Worm (Caenorhabditis elegans): Measurements from ENCODE around the gene srbc-39.

The srbc-39 gene

DNA sequence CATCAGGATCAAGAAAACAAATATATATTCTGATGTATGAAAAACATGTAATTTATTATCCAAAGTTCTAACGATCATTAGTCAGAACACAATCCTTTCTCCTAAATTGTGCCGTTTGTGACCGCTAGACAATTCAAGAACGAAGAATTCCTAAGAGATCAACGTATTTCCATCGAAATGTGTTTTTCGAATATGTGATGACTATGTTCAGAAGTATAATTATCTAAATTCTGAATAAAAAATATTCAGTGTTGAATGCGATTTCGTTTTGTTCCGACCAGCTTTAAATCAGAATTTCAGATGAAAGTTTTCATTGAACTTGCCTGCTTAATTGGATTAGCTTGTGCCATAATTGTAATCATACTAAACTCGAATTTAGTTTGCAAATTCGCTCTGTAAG lies 6.6 kb upstream of the srbc-39 start, which contains the start of gene srbc-37:
Gene srbc-37 (plus strand): TSS at position 301 of the 400 bp plus-strand sequence.
- no peak for TF ChIP-seq cog-1 (tag; optimal IDR thresholded peaks at IDR 0.05)
- no peak for TF ChIP-seq med-1 (GFP tag; optimal IDR thresholded peaks at IDR 0.05; ENCODE audit: insufficient read depth)
- no peak for TF ChIP-seq ref-1 (GFP tag; conservative IDR thresholded peaks at IDR 0.05)

DNA sequence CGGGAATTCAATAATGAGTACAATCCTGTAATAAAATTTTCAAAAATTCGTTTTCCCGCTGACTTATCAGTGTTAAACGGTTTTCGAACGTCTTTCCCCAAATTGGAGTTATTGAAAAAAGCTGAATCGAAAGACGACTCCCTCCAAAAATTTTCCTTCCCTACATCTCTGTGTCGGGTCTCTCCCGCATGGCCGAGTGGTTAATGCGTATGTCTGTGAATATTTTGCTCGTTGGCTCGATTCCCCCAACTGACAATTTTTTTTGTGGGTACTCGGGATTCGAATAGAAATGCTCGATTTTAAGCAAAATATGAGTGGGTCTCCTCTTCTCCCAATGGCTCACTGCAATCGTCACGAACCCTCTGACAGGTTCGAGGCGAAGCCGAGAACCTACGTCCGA lies 2.5 kb upstream of the srbc-39 start:
- peak; percentile 66; the same call in 1 of the 2 replicates for TF ChIP-seq flt-1 (GFP tag; IDR thresholded peaks at IDR 0.05)
- TF ChIP-seq ref-1 (GFP tag; conservative IDR thresholded peaks at IDR 0.05) = peak; percentile 69
- TF ChIP-seq ztf-23 (GFP tag; IDR thresholded peaks at IDR 0.05) = peak; percentile 68; the same call in 1 of the 2 replicates

DNA sequence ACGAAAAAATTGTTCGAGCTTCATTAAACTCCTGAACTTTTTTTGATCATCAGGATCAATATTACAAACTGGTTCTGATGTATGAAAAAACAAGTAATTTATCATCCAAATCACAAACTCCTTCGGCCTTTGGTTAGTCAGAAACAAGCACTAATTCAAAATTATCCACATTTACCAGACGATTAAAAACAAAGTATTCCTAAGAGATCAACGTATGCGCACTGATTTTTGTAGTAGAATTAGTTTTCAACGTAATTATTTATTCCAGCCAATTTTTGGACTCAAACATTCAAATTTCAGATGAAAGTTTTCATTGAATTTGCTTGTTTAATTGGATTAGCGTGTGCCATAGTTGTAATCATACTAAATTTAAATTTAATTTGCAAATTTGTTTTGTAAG lies 2.0 kb upstream of the srbc-39 start, which contains the start of gene srbc-38:
Gene srbc-38 (plus strand): TSS at position 301 of the 400 bp plus-strand sequence.
- TF ChIP-seq klf-2 (GFP tag; conservative IDR thresholded peaks at IDR 0.05) (no peak), med-1 (GFP tag; optimal IDR thresholded peaks at IDR 0.05; ENCODE audit: insufficient read depth) (no peak), T22C8.4 (GFP tag; IDR thresholded peaks at IDR 0.05) (no peak), flt-1 (GFP tag; IDR thresholded peaks at IDR 0.05) (no peak), cog-1 (tag; optimal IDR thresholded peaks at IDR 0.05) (no peak), ref-1 (GFP tag; conservative IDR thresholded peaks at IDR 0.05) (no peak), tab-1 (GFP tag; IDR thresholded peaks at IDR 0.05) (no peak), ztf-29 (GFP tag; IDR thresholded peaks at IDR 0.05) (no peak), ztf-23 (GFP tag; IDR thresholded peaks at IDR 0.05) (no peak)

DNA sequence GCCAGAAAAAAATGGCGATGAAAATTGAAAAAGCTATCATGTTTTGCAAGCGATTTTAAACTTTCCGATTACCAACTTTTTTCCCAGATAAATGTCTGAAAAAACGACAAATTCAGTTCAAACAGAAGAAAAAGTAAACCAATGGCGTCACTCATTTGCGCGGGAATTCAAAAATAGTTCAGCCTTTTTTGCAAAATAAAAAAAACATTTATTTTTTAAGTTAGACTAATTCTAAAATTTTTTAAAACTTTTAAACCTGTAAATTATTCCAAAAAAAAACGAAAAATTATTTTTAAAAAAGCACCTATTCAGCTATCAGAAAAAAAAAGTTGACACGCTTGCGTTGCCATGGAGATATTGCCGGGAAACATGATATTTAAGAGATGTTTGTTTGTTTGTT lies 4.0 kb downstream of the srbc-39 start, which contains the start of gene cyp-33C11:
Gene cyp-33C11 (minus strand): TSS at position 101 of the 400 bp plus-strand sequence.
- TF ChIP-seq ref-1 (GFP tag; conservative IDR thresholded peaks at IDR 0.05) = no peak
- TF ChIP-seq klf-2 (GFP tag; conservative IDR thresholded peaks at IDR 0.05) = no peak
- TF ChIP-seq cog-1 (tag; optimal IDR thresholded peaks at IDR 0.05) = no peak
- no peak for TF ChIP-seq flt-1 (GFP tag; IDR thresholded peaks at IDR 0.05)
- no peak for TF ChIP-seq med-1 (GFP tag; optimal IDR thresholded peaks at IDR 0.05; ENCODE audit: insufficient read depth)
- no peak for TF ChIP-seq tab-1 (GFP tag; IDR thresholded peaks at IDR 0.05)
- no peak for TF ChIP-seq T22C8.4 (GFP tag; IDR thresholded peaks at IDR 0.05)
- no peak for TF ChIP-seq ztf-23 (GFP tag; IDR thresholded peaks at IDR 0.05)
- TF ChIP-seq ztf-29 (GFP tag; IDR thresholded peaks at IDR 0.05) = no peak

DNA sequence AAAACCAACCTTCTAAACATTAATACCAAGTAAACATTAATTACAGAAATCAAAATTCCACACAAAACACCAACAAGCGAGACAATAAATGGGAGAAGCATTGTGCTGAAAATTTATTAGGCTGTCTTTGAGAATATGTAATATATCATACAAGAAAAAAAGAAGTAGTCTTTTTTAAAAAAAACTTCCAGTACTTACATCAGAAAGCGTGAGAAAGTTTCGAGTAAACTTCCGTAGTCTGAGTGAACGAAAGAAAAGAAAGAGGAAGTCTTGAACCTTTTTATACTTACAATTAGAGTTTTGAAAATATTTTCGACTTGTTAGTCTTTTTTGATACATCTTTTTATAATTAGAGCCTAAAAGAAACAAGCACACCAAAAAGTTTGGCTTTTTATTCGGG lies 10.8 kb downstream of the srbc-39 start, which contains the start of gene srbc-40:
Gene srbc-40 (minus strand): TSS at position 101 of the 400 bp plus-strand sequence.
- TF ChIP-seq T22C8.4 (GFP tag; IDR thresholded peaks at IDR 0.05) = no peak

DNA sequence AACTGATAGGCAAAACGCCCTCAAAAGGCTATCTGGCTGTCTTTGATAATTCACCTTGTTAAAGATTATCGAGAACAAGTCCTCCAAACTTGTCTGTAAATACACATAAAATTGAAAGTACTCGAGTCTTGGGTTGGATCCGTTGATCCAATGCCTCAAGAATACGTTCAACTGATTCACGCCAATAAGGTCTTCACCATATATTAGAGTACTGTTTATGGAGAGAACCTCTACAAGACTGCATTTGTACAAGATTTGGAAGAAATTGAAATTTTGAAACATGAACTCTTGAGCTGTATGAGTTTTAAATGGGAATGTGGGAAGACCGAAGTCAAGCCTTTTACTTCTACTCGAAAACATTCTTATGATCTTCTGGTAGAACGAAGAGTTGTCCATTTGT lies 14.0 kb downstream of the srbc-39 start:
- TF ChIP-seq ref-1 (GFP tag; conservative IDR thresholded peaks at IDR 0.05) = no peak
- TF ChIP-seq klf-2 (GFP tag; conservative IDR thresholded peaks at IDR 0.05) = no peak
- no peak for TF ChIP-seq ztf-23 (GFP tag; IDR thresholded peaks at IDR 0.05)
- no peak for TF ChIP-seq cog-1 (tag; optimal IDR thresholded peaks at IDR 0.05)

DNA sequence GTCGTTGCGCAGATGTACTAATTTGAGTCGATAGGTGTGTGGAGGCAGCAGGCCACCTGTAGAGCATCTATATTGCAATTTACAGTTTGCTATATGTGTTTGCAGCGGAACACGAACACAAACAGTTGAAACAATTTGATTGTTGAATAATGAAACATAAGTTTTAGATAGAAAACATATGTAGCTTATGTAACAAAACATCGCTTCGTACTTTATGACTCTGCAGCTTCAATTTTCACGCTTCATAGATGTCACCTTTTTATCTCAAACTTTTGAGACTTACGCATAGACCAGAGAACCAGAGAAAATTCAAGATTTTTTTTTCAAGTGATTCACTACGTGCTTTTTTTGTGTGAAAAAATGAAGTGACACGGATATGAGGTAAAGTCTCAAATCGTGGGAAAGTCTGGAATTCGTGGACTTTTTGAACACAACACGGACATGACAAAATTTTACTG lies 15.0 kb downstream of the srbc-39 start, which contains the start of gene fbxb-72:
Gene fbxb-72 (minus strand): TSS at position 58 of the 458 bp plus-strand sequence.
- TF ChIP-seq ztf-29 (GFP tag; IDR thresholded peaks at IDR 0.05) = no peak
- peak; percentile 51; the same call in 1 of the 2 replicates for TF ChIP-seq flt-1 (GFP tag; IDR thresholded peaks at IDR 0.05)

DNA sequence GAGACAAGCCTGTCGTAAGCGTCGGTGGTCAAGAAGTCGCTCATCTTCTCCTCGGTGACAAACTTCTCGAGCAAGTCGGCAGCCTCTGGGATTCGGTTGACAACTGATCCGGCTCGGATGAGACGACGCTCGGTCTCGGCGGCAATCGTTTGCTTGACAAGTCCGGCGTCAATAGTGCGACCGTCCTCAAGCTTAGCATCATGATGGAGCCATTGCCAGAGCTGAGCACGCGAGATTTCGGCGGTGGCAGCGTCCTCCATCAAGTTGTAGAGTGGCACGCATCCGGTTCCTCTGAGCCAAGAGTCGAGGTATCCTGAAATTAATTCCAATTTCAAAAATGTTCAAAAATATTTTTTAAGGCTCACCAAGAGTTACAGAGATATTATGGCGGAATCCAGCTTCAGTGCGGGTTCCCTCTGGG lies 15.6 kb downstream of the srbc-39 start:
- TF ChIP-seq T22C8.4 (GFP tag; IDR thresholded peaks at IDR 0.05) = no peak
- no peak for TF ChIP-seq ztf-23 (GFP tag; IDR thresholded peaks at IDR 0.05)
- no peak for TF ChIP-seq flt-1 (GFP tag; IDR thresholded peaks at IDR 0.05)
- TF ChIP-seq klf-2 (GFP tag; conservative IDR thresholded peaks at IDR 0.05) = no peak

DNA sequence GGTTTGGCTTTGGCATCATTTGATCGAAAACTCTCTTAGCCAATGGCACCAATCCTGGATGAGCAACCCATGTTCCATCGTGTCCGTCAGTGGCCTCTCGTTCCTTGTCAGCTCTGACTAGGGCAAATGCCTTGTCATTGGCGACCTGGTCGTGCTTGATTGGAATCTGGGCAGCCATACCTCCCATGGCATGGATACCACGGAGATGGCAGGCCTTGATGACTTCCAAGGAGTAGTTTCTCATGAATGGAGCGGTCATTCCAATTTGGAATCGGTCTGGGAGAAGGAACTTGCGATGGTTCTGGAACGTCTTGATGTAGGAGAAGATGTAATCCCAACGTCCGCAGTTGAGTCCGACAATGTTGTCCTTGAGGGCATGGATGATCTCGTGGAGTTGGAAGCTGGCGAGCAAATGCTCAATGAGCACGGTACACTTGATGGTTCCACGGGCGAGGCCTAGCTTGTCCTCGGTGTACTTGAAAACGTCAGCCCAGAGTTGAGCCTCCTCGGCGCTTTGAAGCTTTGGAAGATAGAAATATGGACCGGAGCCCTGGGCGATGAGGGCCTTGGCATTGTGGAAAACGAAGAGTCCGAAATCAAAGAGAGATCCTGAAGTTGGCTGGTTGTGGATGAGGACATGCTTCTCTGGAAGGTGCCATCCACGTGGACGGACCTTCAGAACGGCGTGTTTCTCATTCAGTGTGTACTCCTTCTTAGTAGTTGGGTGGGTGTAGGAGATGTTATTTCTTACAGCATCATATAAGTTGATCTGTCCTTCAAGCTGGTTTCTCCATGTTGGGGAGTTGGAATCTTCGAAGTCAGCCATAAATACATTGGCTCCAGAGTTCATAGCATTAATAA lies 16.3 kb downstream of the srbc-39 start:
- TF ChIP-seq T22C8.4 (GFP tag; IDR thresholded peaks at IDR 0.05) (no peak), tab-1 (GFP tag; IDR thresholded peaks at IDR 0.05) (no peak), ztf-29 (GFP tag; IDR thresholded peaks at IDR 0.05) (no peak), ref-1 (GFP tag; conservative IDR thresholded peaks at IDR 0.05) (no peak), flt-1 (GFP tag; IDR thresholded peaks at IDR 0.05) (0 out of 2 replicates have a peak, but pooled peaks have one; percentile 45), cog-1 (tag; optimal IDR thresholded peaks at IDR 0.05) (no peak), med-1 (GFP tag; optimal IDR thresholded peaks at IDR 0.05; ENCODE audit: insufficient read depth) (no peak)

DNA sequence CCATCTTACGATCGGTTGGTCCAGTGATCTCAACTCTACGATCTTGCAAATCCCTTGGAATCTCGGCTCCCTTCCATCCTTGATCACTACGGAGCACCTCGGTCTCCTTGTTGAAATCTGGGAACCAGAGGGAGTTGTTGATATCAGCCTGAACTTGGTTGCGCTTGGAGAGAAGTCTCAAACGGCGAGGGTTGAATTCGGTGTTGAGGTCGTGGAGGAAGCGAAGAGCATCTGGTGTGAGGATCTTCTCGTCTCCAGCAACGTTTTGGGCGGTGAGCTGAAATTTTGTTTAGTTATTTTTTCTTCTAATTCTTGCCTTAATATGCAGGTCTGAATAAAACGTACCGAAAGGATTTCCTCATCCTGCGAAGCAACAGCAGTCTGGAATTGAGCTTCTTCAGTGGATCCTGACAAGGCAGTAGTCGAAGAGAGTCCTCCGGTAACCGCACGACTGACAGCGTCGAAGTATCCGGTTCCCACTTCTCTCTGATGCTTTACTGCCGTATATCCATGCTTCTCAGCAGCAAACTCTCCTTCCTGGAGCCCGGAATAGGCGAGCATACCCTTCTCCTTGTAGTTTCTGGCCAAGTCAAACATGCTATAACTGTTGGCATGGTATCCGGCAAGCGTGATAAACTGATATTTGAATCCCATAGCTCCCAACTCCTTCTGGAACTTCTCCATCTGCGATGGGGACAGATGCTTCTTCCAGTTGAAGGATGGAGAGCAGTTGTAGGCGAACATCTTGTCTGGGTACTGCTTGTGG lies 17.1 kb downstream of the srbc-39 start:
- TF ChIP-seq T22C8.4 (GFP tag; IDR thresholded peaks at IDR 0.05) = no peak
- TF ChIP-seq ztf-23 (GFP tag; IDR thresholded peaks at IDR 0.05) = no peak
- no peak for TF ChIP-seq med-1 (GFP tag; optimal IDR thresholded peaks at IDR 0.05; ENCODE audit: insufficient read depth)

All from whole organism, midembryonic.